Fruit fly (Drosophila melanogaster) whole organism, wandering third instar larva: Measurements from ENCODE around the gene CG5776.
A peak's percentile ranks its signal among the peaks of the same experiment; 100 is the strongest.

Source experiments
- OdsH ChIP-seq: fragments of 200-800 bp; sonication (Bioruptor generic); optimal IDR thresholded peaks from 2 replicates; lab custom pipeline; 2016; ENCODE audit warnings: missing biosample characterization, mild to moderate bottlenecking, missing genetic modification characterization
- foxo ChIP-seq, 2 experiments: fragments of 200-800 bp; sonication (Bioruptor generic); optimal IDR thresholded peaks; 2 replicates in 1 of 2; 3 replicates in 1 of 2; lab custom pipeline; 2016 to 2017; ENCODE audit warnings: missing biosample characterization in 2 of 2, missing genetic modification characterization in 2 of 2
- h ChIP-seq: fragments of 200-800 bp; sonication (Bioruptor generic); optimal IDR thresholded peaks from 3 replicates; lab custom pipeline; 2016; ENCODE audit warnings: missing biosample characterization, mild to moderate bottlenecking, missing genetic modification characterization
- pan ChIP-seq: fragments of >200 bp; optimal IDR thresholded peaks from 2 replicates; lab custom pipeline; 2017
- psq ChIP-seq: fragments of 200-800 bp; sonication (Bioruptor generic); optimal IDR thresholded peaks from 3 replicates; lab custom pipeline; 2017; ENCODE audit warnings: missing biosample characterization, mild to moderate bottlenecking, missing genetic modification characterization, moderate library complexity
- usp ChIP-seq: fragments of >200 bp; optimal IDR thresholded peaks from 2 replicates; lab custom pipeline; 2017; ENCODE audit warnings: missing biosample characterization, missing genetic modification characterization
- woc ChIP-seq: sonication (Bioruptor generic); optimal IDR thresholded peaks from 2 replicates; lab custom pipeline; 2016; ENCODE audit warnings: missing biosample characterization, mild to moderate bottlenecking, missing genetic modification characterization

dm6 chr2L:12700381-12700963, 3.8 kb downstream of the CG5776 start, which contains the start of gene CG17036:
- TF ChIP-seq usp (GFP tag; lab: Kevin White, UChicago): no peak
- TF ChIP-seq h (GFP tag; lab: Kevin White, UChicago): no peak
- TF ChIP-seq woc (GFP tag; lab: Kevin White, UChicago): no peak
- TF ChIP-seq pan: no peak
- TF ChIP-seq OdsH: no peak
- TF ChIP-seq foxo (GFP tag; optimal IDR thresholded peaks at IDR 0.05; lab: Kevin White, UChicago): peak in 1 of 2 experiments; percentile 30
- peak; percentile 12 for TF ChIP-seq psq (GFP tag; lab: Kevin White, UChicago)
